Worm (Caenorhabditis elegans) whole organism, L4 larva: ENCODE measurements around the gene F42A6.5.
A peak's percentile ranks its signal among the peaks of the same experiment; 100 is the strongest.

ENCODE experiments used
- nhr-77 ChIP-seq: fragments of 150-350 bp; optimal IDR thresholded peaks from 2 replicates; lab custom pipeline; 2014; ENCODE audit warnings: missing biosample characterization, missing genetic modification characterization
- pha-4 ChIP-seq, 2 experiments: fragments of 150-350 bp in 1 of 2; fragments of 200-800 bp in 1 of 2; sonication (Bioruptor generic) in 1 of 2; IDR thresholded peaks in 1 of 2; optimal IDR thresholded peaks in 1 of 2; 2 replicates each; pipeline versions ENCODE4 v1.3.6 to Lab custom; 2014 to 2022; ENCODE audit warnings: missing genetic modification characterization in 2 of 2, missing genetic modification reagents in 2 of 2, missing biosample characterization in 1 of 2, missing compliant biosample characterization in 1 of 2
- rbr-2 ChIP-seq: sonication (generic microtip); optimal IDR thresholded peaks from 2 replicates; lab custom pipeline; 2016; ENCODE audit warnings: missing genotype, missing genetic modification characterization, missing compliant biosample characterization
- unc-62 ChIP-seq, 3 experiments: fragments of 150-350 bp in 1 of 3; sonication (generic microtip); optimal IDR thresholded peaks in 2 of 3; peaks in 1 of 3; 1 replicate in 1 of 3; 2 replicates in 2 of 3; lab custom pipeline; 2014 to 2017; ENCODE audit warnings: missing biosample characterization in 3 of 3, missing genetic modification characterization in 3 of 3, missing genetic modification reagents in 3 of 3, missing genotype in 1 of 3

DNA sequence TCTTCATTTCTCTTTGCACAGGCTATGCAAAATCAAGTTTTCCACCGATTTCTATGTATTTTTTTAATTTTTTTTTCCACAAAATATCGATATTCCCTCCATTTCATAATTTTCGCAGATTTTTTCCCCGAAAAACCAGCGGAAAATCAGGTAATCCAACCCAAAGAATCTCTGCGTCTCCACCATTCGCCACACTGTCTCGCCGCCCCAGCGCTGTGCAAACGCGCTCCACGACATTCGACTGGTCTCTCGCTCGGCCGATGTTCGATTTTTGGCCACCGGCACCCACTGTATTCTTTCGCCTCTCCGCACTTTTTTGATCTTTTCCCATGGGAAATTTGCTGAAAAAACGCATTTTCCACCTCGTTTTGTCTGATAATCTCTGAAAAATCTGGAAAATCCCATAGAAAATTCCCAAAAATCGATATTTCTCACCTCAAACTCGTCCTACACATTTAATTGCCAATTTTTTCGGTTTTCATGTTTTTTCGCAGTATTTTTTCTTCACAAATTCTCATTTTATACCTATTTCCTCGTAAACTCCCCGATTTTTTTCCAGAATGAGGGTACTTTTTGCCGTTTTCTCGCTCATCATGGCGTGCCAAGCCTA, 37.1 kb upstream of the F42A6.5 start, which contains the start of gene vha-19:
- TF ChIP-seq unc-62 (GFP tag; optimal IDR thresholded peaks at IDR 0.05 in 1 of 2; lab: Kevin White, UChicago) (no peak), unc-62 (tag; optimal IDR thresholded peaks at IDR 0.05; lab: Kevin White, UChicago) (no peak), pha-4 (GFP tag; IDR thresholded peaks at IDR 0.05; lab: Robert Waterston, UW) (no peak), pha-4 (tag; optimal IDR thresholded peaks at IDR 0.05; lab: Kevin White, UChicago) (no peak), rbr-2 (tag; lab: Kevin White, UChicago) (no peak), nhr-77 (tag; lab: Kevin White, UChicago) (peak; percentile 13)
